Fruit fly (Drosophila melanogaster): ENCODE data around the gene skd.

The skd gene

dm6 chr3L:21023795-21024194 lies 3.4 kb downstream of the skd start (continued):
- no peak for TF ChIP-seq Doc2 (GFP tag; IDR thresholded peaks at IDR 0.05)
- TF ChIP-seq kni (GFP tag; optimal IDR thresholded peaks at IDR 0.05): no peak

- TF ChIP-seq gce (GFP tag; IDR thresholded peaks at IDR 0.05) (no peak), CG4360 (GFP tag; IDR thresholded peaks at IDR 0.05) (0 out of 2 replicates have a peak, but pooled peaks have one; percentile 18), nmo (GFP tag; optimal IDR thresholded peaks at IDR 0.05) (no peak), klu (GFP tag; IDR thresholded peaks at IDR 0.05) (no peak), Hr78 (GFP tag; optimal IDR thresholded peaks at IDR 0.05) (no peak), H15 (GFP tag; IDR thresholded peaks at IDR 0.05) (no peak), Sry-δ (GFP tag; optimal IDR thresholded peaks at IDR 0.05) (no peak), CG15696 (tag; optimal IDR thresholded peaks at IDR 0.05) (no peak), CkIIα-i1 (GFP tag; IDR thresholded peaks at IDR 0.05) (no peak), CG8388 (GFP tag; optimal IDR thresholded peaks at IDR 0.05) (no peak), cg (GFP tag; optimal IDR thresholded peaks at IDR 0.05) (peak; percentile 71), Lhr (GFP tag; optimal IDR thresholded peaks at IDR 0.05) (no peak), chinmo (GFP tag; IDR thresholded peaks at IDR 0.05; ENCODE audit: partially characterized antibody) (peak; percentile 59; the same call in 1 of the 4 replicates), CG12299 (tag; optimal IDR thresholded peaks at IDR 0.05) (no peak), CG14667 (GFP tag; IDR thresholded peaks at IDR 0.05) (no peak), CG1233 (GFP tag; optimal IDR thresholded peaks at IDR 0.05) (no peak), GATAe (GFP tag; conservative IDR thresholded peaks at IDR 0.05) (no peak), bowl (GFP tag; IDR thresholded peaks at IDR 0.05) (no peak), gcm2 (GFP tag; optimal IDR thresholded peaks at IDR 0.05) (no peak), CG3995 (GFP tag; optimal IDR thresholded peaks at IDR 0.05) (no peak), gfzf (GFP tag; optimal IDR thresholded peaks at IDR 0.05) (no peak), CG2889 (GFP tag; IDR thresholded peaks at IDR 0.05) (no peak), YL-1 (GFP tag; optimal IDR thresholded peaks at IDR 0.05) (no peak), gro (GFP tag; optimal IDR thresholded peaks at IDR 0.05) (no peak), Med (GFP tag) (peak; percentile 52), crc (GFP tag; optimal IDR thresholded peaks at IDR 0.05) (no peak), CG30403 (GFP tag; optimal IDR thresholded peaks at IDR 0.05) (no peak), CG34422 (GFP tag; IDR thresholded peaks at IDR 0.05) (peak; percentile 14; the same call in 1 of the 3 replicates), nerfin-1 (tag; optimal IDR thresholded peaks at IDR 0.05) (no peak), kni (GFP tag; optimal IDR thresholded peaks at IDR 0.05) (peak; percentile 68), insv (GFP tag; optimal IDR thresholded peaks at IDR 0.05) (no peak), chm (GFP tag; IDR thresholded peaks at IDR 0.05) (no peak), Drgx (GFP tag; IDR thresholded peaks at IDR 0.05) (0 out of 2 replicates have a peak, but pooled peaks have one; percentile 4), zen2 (GFP tag; IDR thresholded peaks at IDR 0.05; ENCODE audit: partially characterized antibody) (peak; percentile 67; the same call in 2 of the 3 replicates), ci (GFP tag; IDR thresholded peaks at IDR 0.05) (peak; percentile 50; the same call in 1 of the 3 replicates), ap (GFP tag; IDR thresholded peaks at IDR 0.05) (no peak), CG2116 (GFP tag; optimal IDR thresholded peaks at IDR 0.05) (no peak), pfk (GFP tag; optimal IDR thresholded peaks at IDR 0.05) (no peak), CG9932 (GFP tag; IDR thresholded peaks at IDR 0.05) (no peak), Ravus (GFP tag; IDR thresholded peaks at IDR 0.05) (no peak), CG15269 (tag; optimal IDR thresholded peaks at IDR 0.05) (no peak), lbe (GFP tag; optimal IDR thresholded peaks at IDR 0.05) (peak; percentile 14), yki (optimal IDR thresholded peaks at IDR 0.05) (peak; percentile 74), pros (GFP tag; optimal IDR thresholded peaks at IDR 0.05) (peak; percentile 34), Pdp1 (GFP tag; optimal IDR thresholded peaks at IDR 0.05) (no peak), jumu (GFP tag; optimal IDR thresholded peaks at IDR 0.05) (no peak), dysf (GFP tag; IDR thresholded peaks at IDR 0.05) (no peak), grau (tag; optimal IDR thresholded peaks at IDR 0.05) (no peak), CG12155 (GFP tag; optimal IDR thresholded peaks at IDR 0.05) (peak; percentile 85)
Observed at dm6 chr3L:21023364-21023763, 3.9 kb downstream of the skd start.
